Worm (Caenorhabditis elegans) whole organism, young adult: ENCODE results near the gene F41F3.3.
A peak's percentile ranks its signal among the peaks of the same experiment; 100 is the strongest.

Experiments used
- C06A6.2 ChIP-seq: fragments of 200-800 bp; sonication (Bioruptor generic); conservative IDR thresholded peaks from 2 replicates; pipeline ENCODE4 v1.3.6; 2022; ENCODE audit warnings: missing genetic modification characterization, missing compliant biosample characterization
- C17E4.6 ChIP-seq: fragments of 200-800 bp; sonication (Bioruptor generic); IDR thresholded peaks from 2 replicates; pipeline ENCODE4 v1.3.6; 2022; ENCODE audit warnings: missing genetic modification reagents, missing genetic modification characterization, missing compliant biosample characterization
- D2030.7 ChIP-seq: fragments of 200-800 bp; sonication (Bioruptor generic); IDR thresholded peaks from 2 replicates; pipeline ENCODE4 v1.3.6; 2022; ENCODE audit warnings: missing genetic modification reagents, missing genetic modification characterization, missing compliant biosample characterization
- F33H1.4 ChIP-seq: fragments of 200-800 bp; sonication (Bioruptor generic); IDR thresholded peaks from 2 replicates; pipeline ENCODE4 v1.3.6; 2022; ENCODE audit warnings: missing genetic modification reagents, missing genetic modification characterization, missing compliant biosample characterization
- F52B5.7 ChIP-seq: sonication (generic microtip); optimal IDR thresholded peaks from 2 replicates; lab custom pipeline; 2016; ENCODE audit warnings: mild to moderate bottlenecking, missing genetic modification characterization, missing compliant biosample characterization
- T07F8.4 ChIP-seq: sonication (generic microtip); optimal IDR thresholded peaks from 2 replicates; lab custom pipeline; 2016; ENCODE audit warnings: mild to moderate bottlenecking, missing genetic modification characterization, moderate library complexity, missing compliant biosample characterization
- Y67H2A.10 ChIP-seq: fragments of 200-800 bp; sonication (Bioruptor generic); conservative IDR thresholded peaks from 2 replicates; pipeline ENCODE4 v1.3.6; 2022; ENCODE audit warnings: missing genetic modification reagents, missing genetic modification characterization, missing compliant biosample characterization
- ZK185.1 ChIP-seq: sonication (generic microtip); optimal IDR thresholded peaks from 2 replicates; lab custom pipeline; 2016; ENCODE audit warnings: mild to moderate bottlenecking, missing genetic modification characterization, missing compliant biosample characterization; ENCODE audit not compliant: poor library complexity, severe bottlenecking
- akir-1 ChIP-seq: fragments of 200-800 bp; sonication (Bioruptor generic); optimal IDR thresholded peaks from 2 replicates; lab custom pipeline; 2018; ENCODE audit warnings: mild to moderate bottlenecking, missing genetic modification characterization, moderate library complexity, missing compliant biosample characterization
- ama-1 ChIP-seq, 3 experiments: fragments of 150-350 bp in 1 of 3; sonication (generic microtip) in 2 of 3; optimal IDR thresholded peaks; 2 replicates each; lab custom pipeline; 2014 to 2018; ENCODE audit warnings: missing biosample characterization in 2 of 3, missing genetic modification characterization in 2 of 3, missing genetic modification reagents in 2 of 3
- atf-7 ChIP-seq: sonication (generic microtip); optimal IDR thresholded peaks from 2 replicates; lab custom pipeline; 2017; ENCODE audit warnings: mild to moderate bottlenecking, missing genetic modification characterization, missing compliant biosample characterization
- attf-5 ChIP-seq: fragments of 200-800 bp; sonication (Bioruptor generic); optimal IDR thresholded peaks from 2 replicates; lab custom pipeline; 2018; ENCODE audit warnings: mild to moderate bottlenecking, missing genetic modification characterization, missing compliant biosample characterization
- attf-6 ChIP-seq: fragments of 200-800 bp; sonication (Bioruptor generic); IDR thresholded peaks from 2 replicates; pipeline ENCODE4 v1.3.6; 2022; ENCODE audit warnings: missing genetic modification reagents, missing genetic modification characterization, missing compliant biosample characterization
- bed-2 ChIP-seq: fragments of 200-800 bp; sonication (Bioruptor generic); IDR thresholded peaks from 2 replicates; pipeline ENCODE4 v1.3.6; 2022; ENCODE audit warnings: missing genetic modification reagents, missing genetic modification characterization, missing compliant biosample characterization
- ccch-3 ChIP-seq: fragments of 200-800 bp; sonication (Bioruptor generic); optimal IDR thresholded peaks from 2 replicates; lab custom pipeline; 2018; ENCODE audit warnings: mild to moderate bottlenecking, missing genetic modification characterization, missing compliant biosample characterization
- cebp-1 ChIP-seq, 2 experiments: fragments of 200-800 bp in 1 of 2; sonication (Bioruptor generic) in 1 of 2; sonication (generic microtip) in 1 of 2; IDR thresholded peaks in 1 of 2; optimal IDR thresholded peaks in 1 of 2; 2 replicates each; pipeline versions ENCODE4 v1.3.6 to Lab custom; 2017 to 2022; ENCODE audit warnings: missing compliant biosample characterization in 2 of 2, missing genetic modification characterization in 2 of 2, mild to moderate bottlenecking in 1 of 2, missing genetic modification reagents in 1 of 2, moderate library complexity in 1 of 2
- ceh-27 ChIP-seq: fragments of 200-800 bp; sonication (Bioruptor generic); optimal IDR thresholded peaks from 2 replicates; lab custom pipeline; 2018; ENCODE audit warnings: mild to moderate bottlenecking, missing genetic modification characterization, moderate library complexity, missing compliant biosample characterization
- die-1 ChIP-seq: sonication (generic microtip); optimal IDR thresholded peaks from 2 replicates; lab custom pipeline; 2016; ENCODE audit warnings: missing genotype, mild to moderate bottlenecking, missing genetic modification characterization, missing compliant biosample characterization
- egl-44 ChIP-seq: fragments of 200-800 bp; sonication (Bioruptor generic); IDR thresholded peaks from 2 replicates; pipeline ENCODE4 v1.3.6; 2022; ENCODE audit warnings: missing genetic modification reagents, missing genetic modification characterization, missing compliant biosample characterization
- fkh-3 ChIP-seq: sonication (generic microtip); optimal IDR thresholded peaks from 2 replicates; lab custom pipeline; 2016; ENCODE audit warnings: mild to moderate bottlenecking, missing genetic modification characterization, missing compliant biosample characterization
- hlh-26 ChIP-seq: fragments of 200-800 bp; sonication (Bioruptor generic); conservative IDR thresholded peaks from 2 replicates; pipeline ENCODE4 v1.3.6; 2022; ENCODE audit warnings: missing genetic modification reagents, missing genetic modification characterization, missing compliant biosample characterization
- hmg-1.2 ChIP-seq: fragments of 200-800 bp; sonication (Bioruptor generic); IDR thresholded peaks from 2 replicates; pipeline ENCODE4 v1.3.6; 2022; ENCODE audit warnings: missing genetic modification reagents, missing genetic modification characterization, missing compliant biosample characterization
- hrde-1 ChIP-seq: sonication (generic microtip); optimal IDR thresholded peaks from 2 replicates; lab custom pipeline; 2016; ENCODE audit warnings: missing genetic modification characterization, mild to moderate bottlenecking, missing compliant biosample characterization, moderate library complexity, missing genotype, missing genetic modification reagents, borderline replicate concordance
- let-526 ChIP-seq: fragments of 200-800 bp; sonication (Bioruptor generic); IDR thresholded peaks from 2 replicates; pipeline ENCODE4 v1.3.6; 2022; ENCODE audit warnings: missing genetic modification reagents, missing genetic modification characterization, missing compliant biosample characterization
- lir-1 ChIP-seq: fragments of 200-800 bp; sonication (Bioruptor generic); conservative IDR thresholded peaks from 2 replicates; pipeline ENCODE4 v1.3.6; 2022; ENCODE audit warnings: missing genetic modification reagents, missing genetic modification characterization, missing compliant biosample characterization
- lsl-1 ChIP-seq: fragments of 200-800 bp; sonication (Bioruptor generic); optimal IDR thresholded peaks from 2 replicates; lab custom pipeline; 2018; ENCODE audit warnings: mild to moderate bottlenecking, missing genetic modification characterization, moderate library complexity, missing compliant biosample characterization
- lsy-27 ChIP-seq: sonication (generic microtip); optimal IDR thresholded peaks from 2 replicates; lab custom pipeline; 2017; ENCODE audit warnings: missing genetic modification characterization, mild to moderate bottlenecking, missing compliant biosample characterization, antibody characterized with exemption, missing genotype, borderline replicate concordance; ENCODE audit not compliant: insufficient read depth
- madf-10 ChIP-seq: sonication (generic microtip); optimal IDR thresholded peaks from 2 replicates; lab custom pipeline; 2016; ENCODE audit warnings: mild to moderate bottlenecking, missing genetic modification characterization, missing compliant biosample characterization
- madf-6 ChIP-seq: fragments of 200-800 bp; sonication (Bioruptor generic); IDR thresholded peaks from 2 replicates; pipeline ENCODE4 v1.3.6; 2022; ENCODE audit warnings: missing genetic modification reagents, missing genetic modification characterization, missing compliant biosample characterization
- nfya-2 ChIP-seq: fragments of 200-800 bp; sonication (Bioruptor generic); IDR thresholded peaks from 2 replicates; pipeline ENCODE4 v1.3.6; 2022; ENCODE audit warnings: missing genetic modification reagents, missing genetic modification characterization, missing compliant biosample characterization
- nhr-179 ChIP-seq: sonication (generic microtip); optimal IDR thresholded peaks from 2 replicates; lab custom pipeline; 2016; ENCODE audit warnings: mild to moderate bottlenecking, missing genetic modification characterization, missing compliant biosample characterization
- nhr-90 ChIP-seq: sonication (generic microtip); optimal IDR thresholded peaks from 2 replicates; lab custom pipeline; 2016; ENCODE audit warnings: missing genotype, mild to moderate bottlenecking, missing genetic modification characterization, missing compliant biosample characterization
- rcor-1 ChIP-seq: fragments of 200-800 bp; sonication (Bioruptor generic); IDR thresholded peaks from 2 replicates; pipeline ENCODE4 v1.3.6; 2022; ENCODE audit warnings: missing genetic modification reagents, missing genetic modification characterization, missing compliant biosample characterization
- repo-1 ChIP-seq: sonication (generic microtip); optimal IDR thresholded peaks from 2 replicates; lab custom pipeline; 2017; ENCODE audit warnings: mild to moderate bottlenecking, missing genetic modification characterization, missing compliant biosample characterization
- snpc-1.3 ChIP-seq: sonication (generic microtip); optimal IDR thresholded peaks from 2 replicates; lab custom pipeline; 2017; ENCODE audit warnings: missing genetic modification characterization, mild to moderate bottlenecking, missing compliant biosample characterization, antibody characterized with exemption, moderate library complexity, missing genotype, missing genetic modification reagents; ENCODE audit not compliant: insufficient read depth
- tbp1 ChIP-seq: fragments of 200-800 bp; sonication (Bioruptor generic); optimal IDR thresholded peaks from 2 replicates; lab custom pipeline; 2018; ENCODE audit warnings: mild to moderate bottlenecking, missing genetic modification characterization, missing compliant biosample characterization
- tlf-1 ChIP-seq: fragments of 200-800 bp; sonication (Bioruptor generic); optimal IDR thresholded peaks from 2 replicates; lab custom pipeline; 2018; ENCODE audit warnings: mild to moderate bottlenecking, missing genetic modification characterization, missing compliant biosample characterization
- unc-130 ChIP-seq: sonication (generic microtip); optimal IDR thresholded peaks from 2 replicates; lab custom pipeline; 2016; ENCODE audit warnings: missing genetic modification reagents, missing genetic modification characterization, missing compliant biosample characterization
- xnd-1 ChIP-seq: sonication (generic microtip); optimal IDR thresholded peaks from 2 replicates; lab custom pipeline; 2016; ENCODE audit warnings: missing genotype, missing genetic modification reagents, missing genetic modification characterization, missing compliant biosample characterization
- ztf-18 ChIP-seq: sonication (generic microtip); optimal IDR thresholded peaks from 2 replicates; lab custom pipeline; 2016; ENCODE audit warnings: missing genotype, mild to moderate bottlenecking, missing genetic modification characterization, missing compliant biosample characterization
- ztf-26 ChIP-seq: sonication (generic microtip); optimal IDR thresholded peaks from 2 replicates; lab custom pipeline; 2017; ENCODE audit warnings: missing genetic modification characterization, missing compliant biosample characterization
- ztf-6 ChIP-seq: fragments of 200-800 bp; sonication (Bioruptor generic); IDR thresholded peaks from 2 replicates; pipeline ENCODE4 v1.3.6; 2022; ENCODE audit warnings: missing genetic modification reagents, missing genetic modification characterization, missing compliant biosample characterization

Gene F41F3.3

DNA sequence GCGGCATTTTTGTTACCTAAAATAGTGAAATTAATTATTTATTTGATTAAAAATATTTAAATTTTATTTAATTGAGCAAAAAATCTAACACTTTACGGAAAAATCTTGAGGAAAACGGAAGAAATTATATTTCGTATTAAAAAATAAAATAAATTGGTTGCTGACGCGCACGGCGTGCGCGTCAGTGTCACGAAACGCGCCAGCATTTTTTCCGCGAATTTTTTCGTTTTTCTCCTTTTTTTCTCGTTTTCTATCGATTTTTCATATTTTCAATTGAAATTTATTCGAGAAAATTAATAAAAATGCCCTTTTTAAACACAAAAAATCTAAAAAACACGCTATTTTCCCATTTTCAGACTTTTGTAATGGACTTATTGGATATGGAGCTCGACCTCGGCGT is 32.2 kb downstream of the F41F3.3 start, which contains the start of the genes Y61A9LA.10 and F54D11.4 (continued):
- TF ChIP-seq nhr-90 (no peak), let-526 (no peak), F52B5.7 (tag; lab: Kevin White, UChicago) (no peak), xnd-1 (tag; lab: Kevin White, UChicago) (peak; percentile 42), nfya-2 (GFP tag; lab: Robert Waterston, UW) (no peak), C17E4.6 (GFP tag; lab: Robert Waterston, UW) (no peak), die-1 (tag; lab: Kevin White, UChicago) (no peak), bed-2 (GFP tag; lab: Robert Waterston, UW) (no peak), akir-1 (GFP tag; lab: Kevin White, UChicago) (no peak), D2030.7 (GFP tag; lab: Robert Waterston, UW) (0 out of 2 replicates have a peak, but pooled peaks have one; percentile 34), tbp1 (GFP tag; lab: Kevin White, UChicago) (no peak), F33H1.4 (peak; percentile 45; the same call in 1 of the 2 replicates), hmg-1.2 (0 out of 2 replicates have a peak, but pooled peaks have one; percentile 9), madf-10 (no peak), lsl-1 (GFP tag; lab: Kevin White, UChicago) (peak; percentile 49), madf-6 (peak; percentile 80), ztf-6 (GFP tag; lab: Robert Waterston, UW) (no peak), unc-130 (GFP tag; lab: Kevin White, UChicago) (no peak), egl-44 (no peak), cebp-1 (GFP tag; IDR thresholded peaks at IDR 0.05; lab: Robert Waterston, UW) (no peak), cebp-1 (tag; optimal IDR thresholded peaks at IDR 0.05; lab: Kevin White, UChicago) (peak; percentile 57), ccch-3 (no peak), tlf-1 (GFP tag; lab: Kevin White, UChicago) (no peak), hrde-1 (tag; lab: Kevin White, UChicago) (no peak), ztf-26 (tag; lab: Kevin White, UChicago) (no peak), nhr-179 (tag; lab: Kevin White, UChicago) (no peak), attf-6 (no peak), fkh-3 (no peak), rcor-1 (GFP tag; lab: Robert Waterston, UW) (no peak), atf-7 (tag; lab: Kevin White, UChicago) (no peak), ZK185.1 (tag; lab: Kevin White, UChicago) (no peak), lir-1 (GFP tag; lab: Robert Waterston, UW) (no peak), repo-1 (tag; lab: Kevin White, UChicago) (peak; percentile 1), Y67H2A.10 (no peak), hlh-26 (GFP tag; lab: Robert Waterston, UW) (no peak), ama-1 (optimal IDR thresholded peaks at IDR 0.05; lab: Kevin White, UChicago) (no peak), ama-1 (GFP tag; optimal IDR thresholded peaks at IDR 0.05; lab: Kevin White, UChicago) (no peak), ceh-27 (no peak), attf-5 (peak; percentile 36), ztf-18 (peak; percentile 93)

DNA sequence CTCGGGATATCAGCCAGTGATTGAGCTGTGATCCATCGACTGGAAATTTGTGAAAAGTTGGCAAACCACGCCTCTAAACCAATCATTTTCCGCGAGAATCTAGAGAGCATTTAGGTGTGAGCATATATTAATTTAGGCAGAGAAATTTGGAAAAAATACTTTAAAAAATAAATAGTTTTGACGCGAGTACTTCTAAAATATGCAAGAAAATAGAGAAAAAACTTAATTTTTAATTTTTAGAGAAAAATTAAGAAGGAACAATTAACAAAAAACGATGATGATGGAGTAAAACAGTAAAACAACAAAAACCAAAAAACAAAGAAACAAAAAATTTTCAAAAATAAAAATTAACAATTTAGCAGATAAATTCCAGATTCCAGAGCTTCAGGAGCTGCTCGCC is 41.2 kb downstream of the F41F3.3 start, which contains the start of gene txt-6:
txt-6 (minus strand) TSS at position 101 of the 400 bp plus-strand sequence.
- TF ChIP-seq T07F8.4 (tag; lab: Kevin White, UChicago) (no peak), snpc-1.3 (tag; lab: Kevin White, UChicago) (no peak), C06A6.2 (GFP tag; lab: Robert Waterston, UW) (no peak), hmg-1.2 (no peak), lsy-27 (no peak)
- TF ChIP-seq, all 124 proteins: peak for 0
